Fruit fly (Drosophila melanogaster): ENCODE results near the gene CG6770.

The CG6770 gene

DNA sequence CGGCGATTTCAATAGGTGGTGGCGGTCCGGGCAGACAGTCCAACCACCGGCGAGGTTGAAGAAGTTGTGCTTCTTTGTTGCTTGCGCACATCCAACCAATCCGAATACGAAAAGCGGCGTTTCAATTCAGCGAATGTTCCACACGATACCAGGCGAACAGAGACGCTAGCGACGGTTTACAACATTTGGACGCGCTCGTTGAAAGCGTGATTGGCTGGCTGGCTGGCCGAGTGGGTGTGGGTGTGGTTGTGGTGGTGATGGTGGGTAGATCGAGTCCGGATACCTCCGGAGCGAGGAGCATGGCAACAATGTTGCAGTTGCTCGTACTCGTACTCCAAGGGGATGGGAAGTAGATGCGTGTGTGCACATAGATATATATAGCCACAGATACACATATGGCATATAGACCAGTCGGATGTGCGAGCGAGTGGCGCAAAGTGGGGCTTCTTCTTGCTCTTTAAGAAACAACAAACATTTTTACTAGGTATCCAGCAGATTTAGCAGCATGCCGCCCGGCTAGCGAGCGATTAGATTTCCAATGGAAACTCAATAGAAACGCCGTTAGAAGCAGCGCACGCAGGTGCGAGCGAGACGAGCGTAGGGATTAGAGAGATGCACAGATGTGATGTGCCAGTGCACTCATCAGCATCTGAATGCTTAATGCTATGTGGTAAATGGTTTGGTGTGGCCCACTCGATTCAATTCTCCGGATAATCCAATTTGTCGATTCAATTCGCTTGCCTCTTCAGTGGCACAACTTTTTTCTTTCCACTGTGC, 35.6 kb downstream of the CG6770 start (continued):
- no peak for TF ChIP-seq CrebA (GFP tag; optimal IDR thresholded peaks at IDR 0.05; ENCODE audit: borderline replicate concordance)

DNA sequence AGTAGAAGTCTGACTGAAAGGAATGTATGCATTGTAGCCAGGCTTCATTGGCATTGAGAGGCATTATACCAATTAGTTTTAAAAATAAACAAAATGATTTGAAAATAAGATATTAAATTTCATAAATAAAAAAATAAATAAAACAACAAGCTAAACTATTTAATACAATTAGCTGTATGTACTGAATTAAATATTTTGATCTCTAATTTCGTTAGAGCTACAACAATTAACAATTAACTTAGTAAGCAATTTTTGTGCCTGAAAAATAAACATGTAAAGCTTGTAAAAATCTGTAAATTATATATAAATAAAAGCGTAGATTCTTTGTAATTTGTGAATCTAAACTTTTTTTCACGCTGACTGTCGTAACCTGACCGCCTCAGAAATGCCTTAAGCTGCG, 38.1 kb downstream of the CG6770 start, which contains the start of gene Rh5:
Rh5 (plus strand) TSS at position 301 of the 400 bp plus-strand sequence.
- TF ChIP-seq fru (GFP tag; optimal IDR thresholded peaks at IDR 0.05) = no peak
- TF ChIP-seq rgr (GFP tag; optimal IDR thresholded peaks at IDR 0.05) = no peak
- no peak for TF ChIP-seq N (GFP tag; optimal IDR thresholded peaks at IDR 0.05)
- no peak for TF ChIP-seq CG9705 (GFP tag; optimal IDR thresholded peaks at IDR 0.05)
- TF ChIP-seq Dfd (GFP tag; optimal IDR thresholded peaks at IDR 0.05) = no peak
- TF ChIP-seq brk (GFP tag; optimal IDR thresholded peaks at IDR 0.05) = no peak
- no peak for TF ChIP-seq dmrt93B (GFP tag; optimal IDR thresholded peaks at IDR 0.05)
- no peak for TF ChIP-seq Mio (GFP tag; optimal IDR thresholded peaks at IDR 0.05)
- TF ChIP-seq Vsx2 (GFP tag; optimal IDR thresholded peaks at IDR 0.05; ENCODE audit: partially characterized antibody) = no peak
- TF ChIP-seq Hr78 (GFP tag; optimal IDR thresholded peaks at IDR 0.05) = no peak
- no peak for TF ChIP-seq Sp1 (GFP tag; optimal IDR thresholded peaks at IDR 0.05)
- TF ChIP-seq h (GFP tag; optimal IDR thresholded peaks at IDR 0.05) = no peak
- no peak for TF ChIP-seq jim (GFP tag; optimal IDR thresholded peaks at IDR 0.05)
- no peak for TF ChIP-seq Hr83 (GFP tag; optimal IDR thresholded peaks at IDR 0.05; ENCODE audit: poor library complexity, severe bottlenecking)
- TF ChIP-seq GATAd (GFP tag; optimal IDR thresholded peaks at IDR 0.05) = no peak
- no peak for TF ChIP-seq pan (optimal IDR thresholded peaks at IDR 0.05)
- no peak for TF ChIP-seq br (GFP tag; optimal IDR thresholded peaks at IDR 0.05)
- no peak for TF ChIP-seq ey (GFP tag; optimal IDR thresholded peaks at IDR 0.05)
- TF ChIP-seq CG32264 (GFP tag; optimal IDR thresholded peaks at IDR 0.05) = no peak

DNA sequence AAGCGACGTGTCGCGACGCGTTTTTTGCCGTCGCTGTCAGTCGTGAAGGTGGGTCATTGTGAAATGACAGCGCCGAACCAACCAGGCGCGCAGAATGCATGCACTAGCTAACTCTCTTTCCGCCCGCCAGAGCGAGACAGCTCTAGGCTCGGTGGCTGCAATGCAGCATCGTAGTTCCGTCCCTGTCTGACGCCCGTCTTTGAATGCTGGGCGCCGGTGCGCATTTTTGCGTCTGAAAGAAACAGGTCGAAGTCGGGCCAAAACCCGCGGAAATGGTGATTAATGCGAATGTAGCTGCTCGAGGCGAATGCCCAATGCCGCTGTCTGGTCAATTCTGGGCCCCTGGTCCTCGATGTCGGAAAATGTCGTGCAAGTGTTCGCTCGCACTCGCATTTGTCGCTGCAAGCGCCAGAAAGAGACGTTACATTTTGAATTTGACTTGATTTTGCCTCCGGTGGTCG, 38.6 kb downstream of the CG6770 start:
- TF ChIP-seq ey (GFP tag; optimal IDR thresholded peaks at IDR 0.05) = peak; percentile 48
- peak; percentile 56 for TF ChIP-seq fru (GFP tag; optimal IDR thresholded peaks at IDR 0.05)
- TF ChIP-seq rgr (GFP tag; optimal IDR thresholded peaks at IDR 0.05) = peak; percentile 45
- TF ChIP-seq Abd-B (GFP tag; optimal IDR thresholded peaks at IDR 0.05) = no peak
- TF ChIP-seq Hr83 (GFP tag; optimal IDR thresholded peaks at IDR 0.05; ENCODE audit: poor library complexity, severe bottlenecking) = peak; percentile 88
- peak; percentile 86 for TF ChIP-seq Jra (GFP tag; optimal IDR thresholded peaks at IDR 0.05)
- no peak for TF ChIP-seq Vsx2 (GFP tag; optimal IDR thresholded peaks at IDR 0.05; ENCODE audit: partially characterized antibody)
- no peak for TF ChIP-seq tai (GFP tag; optimal IDR thresholded peaks at IDR 0.05)
- peak; percentile 3 for TF ChIP-seq CG9705 (GFP tag; optimal IDR thresholded peaks at IDR 0.05)
- TF ChIP-seq Mio (GFP tag; optimal IDR thresholded peaks at IDR 0.05) = no peak
- peak; percentile 86 for TF ChIP-seq h (GFP tag; optimal IDR thresholded peaks at IDR 0.05)
- peak; percentile 76 for TF ChIP-seq Sp1 (GFP tag; optimal IDR thresholded peaks at IDR 0.05)
- TF ChIP-seq Myc (optimal IDR thresholded peaks at IDR 0.05) = no peak
- TF ChIP-seq dsf (GFP tag; optimal IDR thresholded peaks at IDR 0.05; ENCODE audit: borderline replicate concordance) = no peak
- peak; percentile 78 to 87 for TF ChIP-seq dl (GFP tag; optimal IDR thresholded peaks at IDR 0.05; ENCODE audit: insufficient read depth in 1 of 2, partially characterized antibody in 2 of 2)
- TF ChIP-seq br (GFP tag; optimal IDR thresholded peaks at IDR 0.05) = peak; percentile 76
- TF ChIP-seq pan (optimal IDR thresholded peaks at IDR 0.05) = no peak
- TF ChIP-seq Hnf4 (GFP tag; optimal IDR thresholded peaks at IDR 0.05) = peak; percentile 45
- TF ChIP-seq brk (GFP tag; optimal IDR thresholded peaks at IDR 0.05) = no peak
- TF ChIP-seq dmrt93B (GFP tag; optimal IDR thresholded peaks at IDR 0.05) = peak; percentile 12
- no peak for TF ChIP-seq Rel (GFP tag; optimal IDR thresholded peaks at IDR 0.05)
- peak; percentile 96 for TF ChIP-seq Rel (tag; optimal IDR thresholded peaks at IDR 0.05)
- no peak for TF ChIP-seq Dif (GFP tag; optimal IDR thresholded peaks at IDR 0.05; ENCODE audit: partially characterized antibody)
- peak; percentile 51 for TF ChIP-seq HLH106 (tag; optimal IDR thresholded peaks at IDR 0.05)
- no peak for TF ChIP-seq CG32264 (GFP tag; optimal IDR thresholded peaks at IDR 0.05)

All from whole organism, wandering third instar larva.